Worm (Caenorhabditis elegans) whole organism, L1 larva: ENCODE measurements around the gene R05H10.1.
A peak's percentile ranks its signal among the peaks of the same experiment; 100 is the strongest.

Experiments used
- F16B12.6 ChIP-seq: fragments of 150-350 bp; optimal IDR thresholded peaks from 2 replicates; lab custom pipeline; 2014; ENCODE audit warnings: missing biosample characterization, missing genetic modification characterization
- aha-1 ChIP-seq: fragments of 150-350 bp; optimal IDR thresholded peaks from 2 replicates; lab custom pipeline; 2014; ENCODE audit warnings: missing biosample characterization, missing genetic modification characterization
- blmp-1 ChIP-seq: fragments of 150-350 bp; optimal IDR thresholded peaks from 2 replicates; lab custom pipeline; 2014; ENCODE audit warnings: missing biosample characterization, missing genetic modification characterization
- ceh-8 ChIP-seq: fragments of 200-800 bp; sonication (Bioruptor generic); optimal IDR thresholded peaks from 2 replicates; lab custom pipeline; 2018; ENCODE audit warnings: mild to moderate bottlenecking, missing genetic modification characterization, moderate library complexity, missing compliant biosample characterization
- ceh-82 ChIP-seq, 3 experiments: fragments of 150-350 bp in 1 of 3; sonication (generic microtip) in 2 of 3; optimal IDR thresholded peaks; 2 replicates each; lab custom pipeline; 2014 to 2017; ENCODE audit warnings: missing biosample characterization in 3 of 3, missing genetic modification characterization in 3 of 3
- ces-1 ChIP-seq: fragments of 150-350 bp; optimal IDR thresholded peaks from 2 replicates; lab custom pipeline; 2014; ENCODE audit warnings: missing biosample characterization, missing genetic modification reagents, missing genetic modification characterization
- dpl-1 ChIP-seq, 3 experiments: fragments of 150-350 bp in 2 of 3; sonication (generic microtip) in 1 of 3; optimal IDR thresholded peaks; 2 replicates each; lab custom pipeline; 2014 to 2017; ENCODE audit warnings: missing biosample characterization in 3 of 3, missing genetic modification characterization in 3 of 3, missing genetic modification reagents in 3 of 3
- efl-1 ChIP-seq, 4 experiments: fragments of 150-350 bp; optimal IDR thresholded peaks in 3 of 4; peaks in 1 of 4; 1 replicate in 1 of 4; 2 replicates in 3 of 4; lab custom pipeline; 2014; ENCODE audit warnings: missing biosample characterization in 2 of 4, missing genetic modification characterization in 2 of 4, missing genetic modification reagents in 2 of 4
- efl-3 ChIP-seq: fragments of 200-800 bp; sonication (Bioruptor generic); optimal IDR thresholded peaks from 2 replicates; lab custom pipeline; 2018; ENCODE audit warnings: mild to moderate bottlenecking, missing genetic modification characterization, missing compliant biosample characterization
- egl-13 ChIP-seq: sonication (generic microtip); optimal IDR thresholded peaks from 2 replicates; lab custom pipeline; 2016; ENCODE audit warnings: missing genotype, missing genetic modification reagents, missing genetic modification characterization, missing compliant biosample characterization
- elt-3 ChIP-seq, 6 experiments: fragments of 150-350 bp in 1 of 6; sonication (generic microtip); optimal IDR thresholded peaks; 2 replicates each; lab custom pipeline; 2017 to 2018; ENCODE audit warnings: missing biosample characterization in 6 of 6, missing genetic modification characterization in 6 of 6, inconsistent platforms in 1 of 6
- ets-5 ChIP-seq: fragments of 200-800 bp; sonication (Bioruptor generic); IDR thresholded peaks from 2 replicates; pipeline ENCODE4 v1.3.6; 2022; ENCODE audit warnings: missing genetic modification characterization, missing compliant biosample characterization
- fkh-4 ChIP-seq: sonication (generic microtip); optimal IDR thresholded peaks from 2 replicates; lab custom pipeline; 2016; ENCODE audit warnings: missing compliant biosample characterization, missing genetic modification characterization, borderline replicate concordance
- hlh-17 ChIP-seq: fragments of 200-800 bp; sonication (Bioruptor generic); optimal IDR thresholded peaks from 2 replicates; lab custom pipeline; 2018; ENCODE audit warnings: missing genetic modification characterization, mild to moderate bottlenecking, missing compliant biosample characterization, moderate library complexity, borderline replicate concordance
- hlh-4 ChIP-seq: sonication (generic microtip); optimal IDR thresholded peaks from 2 replicates; lab custom pipeline; 2016; ENCODE audit warnings: mild to moderate bottlenecking, missing genetic modification characterization, missing compliant biosample characterization
- isw-1 ChIP-seq: fragments of 200-800 bp; sonication (Bioruptor generic); IDR thresholded peaks from 2 replicates; pipeline ENCODE4 v1.3.6; 2022; ENCODE audit warnings: missing genetic modification characterization, missing compliant biosample characterization
- jun-1 ChIP-seq: fragments of 150-350 bp; optimal IDR thresholded peaks from 2 replicates; lab custom pipeline; 2014; ENCODE audit warnings: missing biosample characterization, missing genetic modification reagents, missing genetic modification characterization
- lin-13 ChIP-seq: fragments of 150-350 bp; optimal IDR thresholded peaks from 2 replicates; lab custom pipeline; 2014; ENCODE audit warnings: missing biosample characterization, missing genetic modification reagents, missing genetic modification characterization
- lin-14 ChIP-seq: fragments of 200-800 bp; sonication (Bioruptor generic); optimal IDR thresholded peaks from 2 replicates; lab custom pipeline; 2018; ENCODE audit warnings: mild to moderate bottlenecking, missing genetic modification characterization, moderate library complexity, missing compliant biosample characterization
- lin-35 ChIP-seq, 2 experiments: fragments of 150-350 bp; optimal IDR thresholded peaks; 2 replicates each; lab custom pipeline; 2014; ENCODE audit warnings: missing biosample characterization in 2 of 2, missing genetic modification characterization in 2 of 2, missing genetic modification reagents in 2 of 2
- lin-39 ChIP-seq: fragments of 150-350 bp; optimal IDR thresholded peaks from 2 replicates; lab custom pipeline; 2014; ENCODE audit warnings: missing biosample characterization, missing genetic modification reagents, missing genetic modification characterization
- lir-3 ChIP-seq: sonication (generic microtip); optimal IDR thresholded peaks from 2 replicates; lab custom pipeline; 2016; ENCODE audit warnings: mild to moderate bottlenecking, missing genetic modification characterization, moderate library complexity, missing compliant biosample characterization; ENCODE audit not compliant: poor library complexity
- lsy-2 ChIP-seq, 2 experiments: fragments of 150-350 bp; optimal IDR thresholded peaks; 2 replicates each; lab custom pipeline; 2014; ENCODE audit warnings: missing biosample characterization in 2 of 2, missing genetic modification characterization in 2 of 2
- mab-9 ChIP-seq: fragments of 200-800 bp; sonication (Bioruptor generic); IDR thresholded peaks from 2 replicates; pipeline ENCODE4 v1.3.6; 2022; ENCODE audit warnings: missing genetic modification reagents, missing genetic modification characterization, missing compliant biosample characterization
- mef-2 ChIP-seq: fragments of 150-350 bp; optimal IDR thresholded peaks from 2 replicates; lab custom pipeline; 2014; ENCODE audit warnings: missing biosample characterization, missing genetic modification characterization
- mep-1 ChIP-seq: fragments of 150-350 bp; optimal IDR thresholded peaks from 2 replicates; lab custom pipeline; 2014; ENCODE audit warnings: missing biosample characterization, missing genetic modification characterization
- nhr-12 ChIP-seq: sonication (generic microtip); optimal IDR thresholded peaks from 2 replicates; lab custom pipeline; 2017; ENCODE audit warnings: missing biosample characterization, missing genetic modification characterization
- nhr-19 ChIP-seq: fragments of 200-800 bp; sonication (Bioruptor generic); conservative IDR thresholded peaks from 2 replicates; pipeline ENCODE4 v1.3.6; 2022; ENCODE audit warnings: missing genetic modification characterization, missing compliant biosample characterization
- nhr-20 ChIP-seq: sonication (generic microtip); optimal IDR thresholded peaks from 2 replicates; lab custom pipeline; 2016; ENCODE audit warnings: mild to moderate bottlenecking, missing genetic modification characterization, missing compliant biosample characterization
- nhr-28 ChIP-seq: fragments of 150-350 bp; optimal IDR thresholded peaks from 2 replicates; lab custom pipeline; 2014; ENCODE audit warnings: missing biosample characterization, missing genetic modification characterization
- nhr-47 ChIP-seq: sonication (generic microtip); optimal IDR thresholded peaks from 2 replicates; lab custom pipeline; 2016; ENCODE audit warnings: mild to moderate bottlenecking, missing genetic modification characterization, moderate library complexity, missing compliant biosample characterization
- nhr-71 ChIP-seq: sonication (generic microtip); optimal IDR thresholded peaks from 2 replicates; lab custom pipeline; 2016; ENCODE audit warnings: mild to moderate bottlenecking, missing genetic modification characterization, moderate library complexity, missing compliant biosample characterization
- nhr-90 ChIP-seq: sonication (generic microtip); optimal IDR thresholded peaks from 2 replicates; lab custom pipeline; 2016; ENCODE audit warnings: mild to moderate bottlenecking, missing genetic modification characterization, missing compliant biosample characterization; ENCODE audit not compliant: poor library complexity
- pag-3 ChIP-seq: sonication (generic microtip); optimal IDR thresholded peaks from 2 replicates; lab custom pipeline; 2017; ENCODE audit warnings: missing genetic modification characterization, mild to moderate bottlenecking, missing compliant biosample characterization, antibody characterized with exemption, borderline replicate concordance; ENCODE audit not compliant: insufficient read depth
- pax-3 ChIP-seq: fragments of 200-800 bp; sonication (Bioruptor generic); optimal IDR thresholded peaks from 2 replicates; lab custom pipeline; 2018; ENCODE audit warnings: mild to moderate bottlenecking, missing genetic modification characterization, moderate library complexity, missing compliant biosample characterization
- rnt-1 ChIP-seq: sonication (generic microtip); optimal IDR thresholded peaks from 2 replicates; lab custom pipeline; 2016; ENCODE audit warnings: mild to moderate bottlenecking, missing genetic modification characterization, moderate library complexity, missing compliant biosample characterization
- skn-1 ChIP-seq: fragments of 150-350 bp; optimal IDR thresholded peaks from 2 replicates; lab custom pipeline; 2014; ENCODE audit warnings: missing biosample characterization, missing genetic modification characterization
- snpc-4 ChIP-seq: fragments of 150-350 bp; optimal IDR thresholded peaks from 2 replicates; lab custom pipeline; 2014; ENCODE audit warnings: missing biosample characterization, missing genetic modification characterization
- snu-23 ChIP-seq: sonication (generic microtip); optimal IDR thresholded peaks from 2 replicates; lab custom pipeline; 2016; ENCODE audit warnings: missing genetic modification characterization, missing compliant biosample characterization
- sox-4 ChIP-seq: sonication (generic microtip); optimal IDR thresholded peaks from 2 replicates; lab custom pipeline; 2016; ENCODE audit warnings: missing genetic modification characterization, missing compliant biosample characterization
- sptf-1 ChIP-seq: fragments of 150-350 bp; optimal IDR thresholded peaks from 2 replicates; lab custom pipeline; 2014; ENCODE audit warnings: missing biosample characterization, missing genetic modification characterization
- swsn-7 ChIP-seq: sonication (generic microtip); optimal IDR thresholded peaks from 2 replicates; lab custom pipeline; 2016; ENCODE audit warnings: missing genetic modification characterization, missing compliant biosample characterization
- tbx-2 ChIP-seq: sonication (generic microtip); optimal IDR thresholded peaks from 2 replicates; lab custom pipeline; 2016; ENCODE audit warnings: missing genetic modification characterization, missing compliant biosample characterization
- unc-130 ChIP-seq: fragments of 150-350 bp; optimal IDR thresholded peaks from 2 replicates; lab custom pipeline; 2017; ENCODE audit warnings: missing biosample characterization, missing genetic modification characterization, inconsistent platforms
- unc-86 ChIP-seq: sonication (generic microtip); optimal IDR thresholded peaks from 2 replicates; lab custom pipeline; 2016; ENCODE audit warnings: missing genetic modification characterization, missing compliant biosample characterization
- unc-98 ChIP-seq: fragments of 200-800 bp; sonication (Bioruptor generic); IDR thresholded peaks from 2 replicates; pipeline ENCODE4 v1.3.6; 2022; ENCODE audit warnings: missing genetic modification characterization, missing compliant biosample characterization
- xbp-1 ChIP-seq: sonication (generic microtip); optimal IDR thresholded peaks from 2 replicates; lab custom pipeline; 2016; ENCODE audit warnings: missing genetic modification characterization, missing compliant biosample characterization
- zag-1 ChIP-seq: fragments of 150-350 bp; optimal IDR thresholded peaks from 2 replicates; lab custom pipeline; 2014; ENCODE audit warnings: missing biosample characterization, missing genetic modification characterization
- ztf-11 ChIP-seq, 2 experiments: sonication (generic microtip); optimal IDR thresholded peaks; 2 replicates each; lab custom pipeline; 2016 to 2017; ENCODE audit warnings: missing genetic modification characterization in 2 of 2, missing biosample characterization in 1 of 2, missing compliant biosample characterization in 1 of 2
- ztf-4 ChIP-seq: fragments of 150-350 bp; optimal IDR thresholded peaks from 2 replicates; lab custom pipeline; 2014; ENCODE audit warnings: missing biosample characterization, missing genetic modification characterization

Gene R05H10.1

ce11 chrII:14825413-14825812 lies 26.2 kb upstream of the R05H10.1 start:
- TF ChIP-seq snpc-4 (tag; lab: Kevin White, UChicago) (no peak), ceh-82 (tag; optimal IDR thresholded peaks at IDR 0.05; lab: Kevin White, UChicago) (no peak), skn-1 (peak; percentile 15), lin-14 (GFP tag; lab: Kevin White, UChicago) (peak; percentile 6), lsy-2 (tag; optimal IDR thresholded peaks at IDR 0.05; lab: Kevin White, UChicago) (no peak), ces-1 (GFP tag; lab: Kevin White, UChicago) (no peak), unc-86 (tag; lab: Kevin White, UChicago) (no peak), lin-39 (no peak), hlh-17 (GFP tag; lab: Kevin White, UChicago) (no peak), elt-3 (tag; optimal IDR thresholded peaks at IDR 0.05; lab: Kevin White, UChicago) (peak in 1 of 6 experiments; percentile 11), ceh-8 (no peak), nhr-28 (tag; lab: Kevin White, UChicago) (no peak), mab-9 (GFP tag; lab: Robert Waterston, UW) (no peak), mep-1 (tag; lab: Kevin White, UChicago) (peak; percentile 15), ztf-11 (tag; optimal IDR thresholded peaks at IDR 0.05; lab: Kevin White, UChicago) (no peak), blmp-1 (tag; lab: Kevin White, UChicago) (peak; percentile 64), sox-4 (tag; lab: Kevin White, UChicago) (no peak), rnt-1 (tag; lab: Kevin White, UChicago) (peak; percentile 57), efl-1 (optimal IDR thresholded peaks at IDR 0.05; lab: Kevin White, UChicago) (no peak), efl-1 (GFP tag; optimal IDR thresholded peaks at IDR 0.05 in 1 of 2; lab: Kevin White, UChicago) (peak in 1 of 2 experiments; percentile 19), snu-23 (GFP tag; lab: Kevin White, UChicago) (peak; percentile 20), hlh-4 (no peak), unc-98 (GFP tag; lab: Robert Waterston, UW) (no peak), nhr-12 (tag; lab: Kevin White, UChicago) (no peak), F16B12.6 (tag; lab: Kevin White, UChicago) (no peak), lin-35 (GFP tag; optimal IDR thresholded peaks at IDR 0.05; lab: Kevin White, UChicago) (no peak), lin-13 (GFP tag; lab: Kevin White, UChicago) (no peak), nhr-20 (tag; lab: Kevin White, UChicago) (peak; percentile 2), swsn-7 (no peak), nhr-19 (GFP tag; lab: Robert Waterston, UW) (peak; percentile 30; the same call in 1 of the 2 replicates), unc-130 (tag; lab: Kevin White, UChicago) (peak; percentile 4), mef-2 (tag; lab: Kevin White, UChicago) (no peak), nhr-71 (peak; percentile 38), xbp-1 (tag; lab: Kevin White, UChicago) (no peak), dpl-1 (GFP tag; optimal IDR thresholded peaks at IDR 0.05; lab: Kevin White, UChicago) (peak in 1 of 3 experiments; percentile 6), tbx-2 (tag; lab: Kevin White, UChicago) (no peak), ets-5 (GFP tag; lab: Robert Waterston, UW) (no peak), jun-1 (tag; lab: Kevin White, UChicago) (no peak)
- TF ChIP-seq, all 84 proteins: peak for 13

DNA sequence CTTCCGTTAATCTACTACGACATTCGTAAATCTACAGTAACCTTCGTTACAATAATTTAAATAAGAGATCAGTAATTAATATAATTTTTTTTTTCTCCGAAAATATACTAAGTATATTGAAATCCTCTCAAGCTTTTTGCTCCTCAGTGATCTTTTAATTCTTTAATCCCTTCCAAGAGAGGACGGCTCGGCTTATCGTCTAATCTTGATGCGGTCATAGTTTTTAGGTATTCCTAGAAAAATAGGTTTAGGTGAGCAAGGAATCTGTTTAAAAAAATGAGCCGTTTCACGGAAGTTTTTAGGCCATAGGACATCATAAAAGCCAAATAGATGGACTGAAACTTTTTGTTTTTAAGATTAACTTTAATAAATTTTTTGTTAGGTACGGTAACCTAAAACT lies 19.6 kb upstream of the R05H10.1 start:
- TF ChIP-seq isw-1 (GFP tag; lab: Robert Waterston, UW) (no peak), egl-13 (tag; lab: Kevin White, UChicago) (peak; percentile 42), nhr-71 (peak; percentile 12), blmp-1 (tag; lab: Kevin White, UChicago) (no peak), ztf-4 (tag; lab: Kevin White, UChicago) (no peak), nhr-90 (tag; lab: Kevin White, UChicago) (no peak), ztf-11 (tag; optimal IDR thresholded peaks at IDR 0.05; lab: Kevin White, UChicago) (no peak), efl-3 (no peak), lir-3 (tag; lab: Kevin White, UChicago) (no peak), pax-3 (tag; lab: Kevin White, UChicago) (peak; percentile 6), tbx-2 (tag; lab: Kevin White, UChicago) (no peak), efl-1 (optimal IDR thresholded peaks at IDR 0.05; lab: Kevin White, UChicago) (no peak), efl-1 (GFP tag; optimal IDR thresholded peaks at IDR 0.05 in 1 of 2; lab: Kevin White, UChicago) (no peak), zag-1 (no peak), fkh-4 (tag; lab: Kevin White, UChicago) (peak; percentile 29), sptf-1 (tag; lab: Kevin White, UChicago) (no peak), dpl-1 (GFP tag; optimal IDR thresholded peaks at IDR 0.05; lab: Kevin White, UChicago) (no peak), sox-4 (tag; lab: Kevin White, UChicago) (peak; percentile 28), aha-1 (tag; lab: Kevin White, UChicago) (no peak), pag-3 (tag; lab: Kevin White, UChicago) (no peak), nhr-47 (tag; lab: Kevin White, UChicago) (peak; percentile 36), unc-86 (tag; lab: Kevin White, UChicago) (no peak)
